Fruit fly (Drosophila melanogaster) whole organism, embryonic: ENCODE results near the gene CG31883.
A peak's percentile ranks its signal among the peaks of the same experiment; 100 is the strongest.

Experiments used
- ATbp ChIP-seq: fragments of 200-800 bp; sonication (Bioruptor generic); optimal IDR thresholded peaks from 2 replicates; lab custom pipeline; 2017; ENCODE audit warnings: missing biosample characterization, mild to moderate bottlenecking, missing genetic modification characterization, missing genetic modification reagents
- Atf6 ChIP-seq: fragments of 200-800 bp; sonication (Bioruptor generic); IDR thresholded peaks from 2 replicates; pipeline ENCODE4 v1.3.6; 2022; ENCODE audit warnings: missing biosample characterization, missing genetic modification characterization
- Bdp1 ChIP-seq: fragments of 200-800 bp; sonication (Bioruptor generic); optimal IDR thresholded peaks from 3 replicates; lab custom pipeline; 2016; ENCODE audit warnings: missing biosample characterization, missing genetic modification characterization
- Bteb2 ChIP-seq: fragments of 200-800 bp; sonication (Bioruptor generic); optimal IDR thresholded peaks from 2 replicates; lab custom pipeline; 2016; ENCODE audit warnings: missing biosample characterization, missing genetic modification characterization
- CG10321 ChIP-seq: fragments of 200-800 bp; sonication (Bioruptor generic); IDR thresholded peaks from 2 replicates; pipeline ENCODE4 v1.3.6; 2022; ENCODE audit warnings: missing biosample characterization, missing genetic modification characterization
- CG10431 ChIP-seq: fragments of 200-800 bp; sonication (Bioruptor generic); optimal IDR thresholded peaks from 3 replicates; lab custom pipeline; 2018; ENCODE audit warnings: missing biosample characterization, mild to moderate bottlenecking, missing genetic modification characterization
- CG11695 ChIP-seq: fragments of 200-800 bp; sonication (Bioruptor generic); IDR thresholded peaks from 3 replicates; pipeline ENCODE4 v1.3.6; 2022; ENCODE audit warnings: missing biosample characterization, missing genetic modification characterization
- CG12104 ChIP-seq: fragments of 200-800 bp; sonication (Bioruptor generic); optimal IDR thresholded peaks from 3 replicates; lab custom pipeline; 2016; ENCODE audit warnings: missing biosample characterization, missing genetic modification characterization
- CG13624 ChIP-seq: fragments of 200-800 bp; sonication (Bioruptor generic); optimal IDR thresholded peaks from 2 replicates; lab custom pipeline; 2016; ENCODE audit warnings: missing biosample characterization, missing genetic modification characterization
- CG17829 ChIP-seq: fragments of 200-800 bp; optimal IDR thresholded peaks from 2 replicates; lab custom pipeline; 2019; ENCODE audit warnings: missing biosample characterization, mild to moderate bottlenecking, missing genetic modification characterization, moderate library complexity
- CG18619 ChIP-seq: fragments of 200-800 bp; sonication (Bioruptor generic); optimal IDR thresholded peaks from 3 replicates; lab custom pipeline; 2017; ENCODE audit warnings: missing biosample characterization, mild to moderate bottlenecking, missing genetic modification characterization
- CG2129 ChIP-seq: fragments of 200-800 bp; sonication (Bioruptor generic); IDR thresholded peaks from 2 replicates; pipeline ENCODE4 v1.3.6; 2022; ENCODE audit warnings: missing biosample characterization, missing genetic modification characterization; ENCODE audit not compliant: partially characterized antibody
- CG4854 ChIP-seq: fragments of 200-800 bp; sonication (Bioruptor generic); optimal IDR thresholded peaks from 2 replicates; lab custom pipeline; 2016; ENCODE audit warnings: missing biosample characterization, missing genetic modification characterization, inconsistent platforms
- CG6689 ChIP-seq: fragments of 200-800 bp; sonication (Bioruptor generic); IDR thresholded peaks from 2 replicates; pipeline ENCODE4 v1.3.6; 2022; ENCODE audit warnings: missing biosample characterization, missing genetic modification characterization
- CG7556 ChIP-seq: fragments of 200-800 bp; sonication (Bioruptor generic); optimal IDR thresholded peaks from 2 replicates; lab custom pipeline; 2017; ENCODE audit warnings: missing biosample characterization, mild to moderate bottlenecking, missing genetic modification characterization
- CG7839 ChIP-seq: fragments of 200-800 bp; sonication (Bioruptor generic); optimal IDR thresholded peaks from 3 replicates; lab custom pipeline; 2018; ENCODE audit warnings: missing biosample characterization, mild to moderate bottlenecking, missing genetic modification characterization, moderate library complexity
- CG9437 ChIP-seq: fragments of 200-800 bp; sonication (Bioruptor generic); optimal IDR thresholded peaks from 2 replicates; lab custom pipeline; 2018; ENCODE audit warnings: missing biosample characterization, mild to moderate bottlenecking, missing genetic modification characterization
- CG9876 ChIP-seq: fragments of 200-800 bp; sonication (Bioruptor generic); optimal IDR thresholded peaks from 2 replicates; lab custom pipeline; 2016; ENCODE audit warnings: missing biosample characterization, missing genetic modification characterization
- Dad ChIP-seq: fragments of 200-800 bp; sonication (Bioruptor generic); optimal IDR thresholded peaks from 3 replicates; lab custom pipeline; 2016; ENCODE audit warnings: missing biosample characterization, missing genetic modification characterization
- HHEX ChIP-seq: fragments of 200-800 bp; sonication (Bioruptor generic); optimal IDR thresholded peaks from 3 replicates; lab custom pipeline; 2017; ENCODE audit warnings: missing biosample characterization, mild to moderate bottlenecking, missing genetic modification characterization, missing genetic modification reagents
- HLH3B ChIP-seq: fragments of 200-800 bp; sonication (Bioruptor generic); IDR thresholded peaks from 2 replicates; pipeline ENCODE4 v1.3.6; 2022; ENCODE audit warnings: missing biosample characterization, missing genetic modification characterization
- Jarid2 ChIP-seq: fragments of 200-800 bp; sonication (Bioruptor generic); optimal IDR thresholded peaks from 3 replicates; lab custom pipeline; 2017; ENCODE audit warnings: mild to moderate bottlenecking, missing biosample characterization, missing genetic modification reagents, missing genetic modification characterization
- Kr ChIP-seq: fragments of 200-800 bp; sonication (Bioruptor generic); optimal IDR thresholded peaks from 2 replicates; lab custom pipeline; 2017; ENCODE audit warnings: missing biosample characterization, mild to moderate bottlenecking, missing genetic modification characterization
- Oli ChIP-seq: fragments of 200-800 bp; sonication (Bioruptor generic); optimal IDR thresholded peaks from 2 replicates; lab custom pipeline; 2018; ENCODE audit warnings: missing biosample characterization, mild to moderate bottlenecking, missing genetic modification characterization, moderate library complexity
- Poxn ChIP-seq: fragments of 200-800 bp; sonication (Bioruptor generic); IDR thresholded peaks from 2 replicates; pipeline ENCODE4 v1.3.6; 2022; ENCODE audit warnings: missing biosample characterization, missing genetic modification characterization
- Ravus ChIP-seq: fragments of 200-800 bp; sonication (Bioruptor generic); IDR thresholded peaks from 2 replicates; pipeline ENCODE4 v1.3.6; 2022; ENCODE audit warnings: missing biosample characterization, missing genetic modification characterization
- Scr ChIP-seq: fragments of 200-800 bp; sonication (Bioruptor generic); IDR thresholded peaks from 2 replicates; pipeline ENCODE4 v1.3.6; 2022; ENCODE audit warnings: missing biosample characterization, missing genetic modification characterization; ENCODE audit not compliant: partially characterized antibody
- Tbp ChIP-seq: fragments of >200 bp; optimal IDR thresholded peaks from 2 replicates; lab custom pipeline; 2018; ENCODE audit warnings: missing biosample characterization, missing genetic modification characterization
- Xrp1 ChIP-seq: fragments of 200-800 bp; sonication (Bioruptor generic); IDR thresholded peaks from 2 replicates; pipeline ENCODE4 v1.3.6; 2022; ENCODE audit warnings: missing biosample characterization, missing genetic modification characterization
- aop ChIP-seq: fragments of 200-800 bp; sonication (Bioruptor generic); IDR thresholded peaks from 2 replicates; pipeline ENCODE4 v1.3.6; 2022; ENCODE audit warnings: missing biosample characterization, missing genetic modification characterization
- bcd ChIP-seq: fragments of 200-800 bp; sonication (Bioruptor generic); optimal IDR thresholded peaks from 2 replicates; lab custom pipeline; 2017; ENCODE audit warnings: missing biosample characterization, mild to moderate bottlenecking, missing genetic modification characterization
- cato ChIP-seq: fragments of 200-800 bp; sonication (Bioruptor generic); optimal IDR thresholded peaks from 2 replicates; lab custom pipeline; 2016; ENCODE audit warnings: missing biosample characterization, missing genetic modification characterization, borderline replicate concordance
- ci ChIP-seq: fragments of 200-800 bp; sonication (Bioruptor generic); IDR thresholded peaks from 3 replicates; pipeline ENCODE4 v1.3.6; 2022; ENCODE audit warnings: missing biosample characterization, missing genetic modification characterization
- crc ChIP-seq: fragments of 200-800 bp; sonication (Bioruptor generic); optimal IDR thresholded peaks from 2 replicates; lab custom pipeline; 2016; ENCODE audit warnings: missing biosample characterization, missing genetic modification characterization
- fd102C ChIP-seq: fragments of 200-800 bp; sonication (Bioruptor generic); optimal IDR thresholded peaks from 2 replicates; lab custom pipeline; 2018; ENCODE audit warnings: missing biosample characterization, mild to moderate bottlenecking, missing genetic modification characterization, moderate library complexity
- gcm2 ChIP-seq: fragments of 200-800 bp; sonication (Bioruptor generic); optimal IDR thresholded peaks from 2 replicates; lab custom pipeline; 2016; ENCODE audit warnings: missing biosample characterization, missing genetic modification characterization
- ham ChIP-seq: fragments of 200-800 bp; sonication (Bioruptor generic); IDR thresholded peaks from 2 replicates; pipeline ENCODE4 v1.3.6; 2022; ENCODE audit warnings: missing biosample characterization, missing genetic modification characterization
- inv ChIP-seq: fragments of 200-800 bp; sonication (Bioruptor generic); IDR thresholded peaks from 2 replicates; pipeline ENCODE4 v1.3.6; 2022; ENCODE audit warnings: missing biosample characterization, missing genetic modification characterization; ENCODE audit not compliant: partially characterized antibody
- jigr1 ChIP-seq: fragments of 200-800 bp; sonication (Bioruptor generic); IDR thresholded peaks from 3 replicates; pipeline ENCODE4 v1.3.6; 2022; ENCODE audit warnings: missing biosample characterization, missing genetic modification characterization
- jumu ChIP-seq: fragments of 200-800 bp; sonication (Bioruptor generic); optimal IDR thresholded peaks from 3 replicates; lab custom pipeline; 2016; ENCODE audit warnings: missing biosample characterization, missing genetic modification characterization
- peb ChIP-seq: fragments of 200-800 bp; sonication (Bioruptor generic); IDR thresholded peaks from 2 replicates; pipeline ENCODE4 v1.3.6; 2022; ENCODE audit warnings: missing biosample characterization, missing genetic modification characterization
- pho ChIP-seq: fragments of 200-800 bp; sonication (Bioruptor generic); optimal IDR thresholded peaks from 2 replicates; lab custom pipeline; 2016; ENCODE audit warnings: missing biosample characterization, missing genetic modification characterization
- prd ChIP-seq, 3 experiments: fragments of >200 bp in 2 of 3; fragments of 200-800 bp in 1 of 3; sonication (Bioruptor generic) in 1 of 3; optimal IDR thresholded peaks in 2 of 3; IDR thresholded peaks in 1 of 3; 2 replicates in 2 of 3; 3 replicates in 1 of 3; pipeline versions ENCODE4 v1.3.6 to Lab custom; 2017 to 2022; ENCODE audit warnings: missing biosample characterization in 1 of 3, missing genetic modification characterization in 1 of 3
- schlank ChIP-seq: fragments of 200-800 bp; sonication (Bioruptor generic); optimal IDR thresholded peaks from 2 replicates; lab custom pipeline; 2018; ENCODE audit warnings: missing biosample characterization, mild to moderate bottlenecking, missing genetic modification characterization
- scrt ChIP-seq: fragments of 200-800 bp; sonication (Bioruptor generic); optimal IDR thresholded peaks from 2 replicates; lab custom pipeline; 2018; ENCODE audit warnings: missing biosample characterization, mild to moderate bottlenecking, missing genetic modification characterization, moderate library complexity
- sr ChIP-seq: fragments of 200-800 bp; sonication (Bioruptor generic); IDR thresholded peaks from 3 replicates; pipeline ENCODE4 v1.3.6; 2022; ENCODE audit warnings: missing biosample characterization, missing genetic modification characterization
- tup ChIP-seq: fragments of 200-800 bp; sonication (Bioruptor generic); optimal IDR thresholded peaks from 2 replicates; lab custom pipeline; 2016; ENCODE audit warnings: missing biosample characterization, mild to moderate bottlenecking, missing genetic modification characterization, moderate library complexity
- yki ChIP-seq: fragments of >200 bp; optimal IDR thresholded peaks from 3 replicates; lab custom pipeline; 2018
- zen ChIP-seq: fragments of 200-800 bp; sonication (Bioruptor generic); optimal IDR thresholded peaks from 3 replicates; lab custom pipeline; 2018; ENCODE audit warnings: missing biosample characterization, mild to moderate bottlenecking, missing genetic modification characterization, moderate library complexity

Gene CG31883

DNA sequence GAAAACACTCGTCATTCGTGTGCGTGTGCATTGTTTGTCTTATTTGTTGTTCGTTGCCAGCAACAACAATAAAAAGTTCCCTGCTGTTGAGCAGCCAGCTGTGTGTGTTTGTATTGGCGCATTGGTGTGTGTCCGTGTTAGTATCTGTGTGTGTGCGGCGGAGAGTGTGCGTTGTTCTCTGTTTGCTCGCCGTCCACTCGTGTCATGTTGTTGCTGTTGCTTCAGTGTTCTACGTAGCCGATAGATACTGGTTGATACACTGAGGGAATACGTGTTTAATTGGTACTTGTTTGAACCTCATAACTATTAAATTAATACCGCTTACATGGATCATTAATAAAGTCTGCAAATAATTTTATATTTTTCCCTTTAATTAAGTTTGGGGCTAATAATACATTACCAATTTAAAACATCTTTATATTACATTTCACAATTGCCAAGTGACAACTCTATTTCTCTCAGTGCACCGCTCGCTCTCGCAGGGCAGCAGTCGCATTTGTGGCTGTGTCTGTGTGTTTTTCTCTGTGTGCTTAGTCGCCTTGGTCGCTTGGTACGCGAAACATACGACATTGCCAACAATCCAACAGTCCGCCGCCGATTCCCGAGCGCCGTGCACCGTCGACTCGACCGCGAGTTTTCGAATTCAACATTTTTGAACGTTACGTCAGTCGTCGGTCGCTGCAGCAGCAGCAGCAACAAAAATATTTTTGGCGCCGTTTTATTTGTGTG, 40.2 kb downstream of the CG31883 start, which contains the start of gene brwl (continued):
- TF ChIP-seq Scr = no peak; the same call in 1 of the 2 replicates
- peak; percentile 98 for TF ChIP-seq cato (GFP tag; lab: Kevin White, UChicago)
- peak; percentile 13 for TF ChIP-seq yki (lab: Kevin White, UChicago)
- TF ChIP-seq HLH3B (GFP tag; lab: Robert Waterston, UW) = peak; percentile 98
- TF ChIP-seq CG18619 (GFP tag; lab: Kevin White, UChicago) = peak; percentile 98
- TF ChIP-seq jumu (GFP tag; lab: Kevin White, UChicago) = peak; percentile 98
- TF ChIP-seq Xrp1 (GFP tag; lab: Robert Waterston, UW) = peak; percentile 99
- peak; percentile 91 for TF ChIP-seq Jarid2 (GFP tag; lab: Kevin White, UChicago)
- TF ChIP-seq aop (GFP tag; lab: Robert Waterston, UW) = peak; percentile 59; the same call in 1 of the 2 replicates
- peak; percentile 98 for TF ChIP-seq CG13624 (GFP tag; lab: Kevin White, UChicago)
- TF ChIP-seq Bdp1 (GFP tag; lab: Kevin White, UChicago) = peak; percentile 94
- TF ChIP-seq zen (tag; lab: Kevin White, UChicago) = peak; percentile 99
- peak; percentile 97 for TF ChIP-seq Dad (GFP tag; lab: Kevin White, UChicago)
- peak; percentile 95 for TF ChIP-seq Ravus (GFP tag; lab: Robert Waterston, UW)
- TF ChIP-seq tup (GFP tag; lab: Kevin White, UChicago) = peak; percentile 98
- peak; percentile 99 for TF ChIP-seq CG7839 (tag; lab: Kevin White, UChicago)
- peak; percentile 99 for TF ChIP-seq Atf6
- TF ChIP-seq HHEX (GFP tag; lab: Kevin White, UChicago) = peak; percentile 99
- peak; percentile 99 for TF ChIP-seq bcd (GFP tag; lab: Kevin White, UChicago)
- TF ChIP-seq CG2129 = no peak
- peak; percentile 95 for TF ChIP-seq ham (GFP tag; lab: Robert Waterston, UW)
- peak; percentile 95 for TF ChIP-seq CG9876 (GFP tag; lab: Kevin White, UChicago)
- peak; percentile 98 for TF ChIP-seq jigr1
- no peak for TF ChIP-seq inv
- TF ChIP-seq ATbp (GFP tag; lab: Kevin White, UChicago) = peak; percentile 98
- no peak for TF ChIP-seq Tbp
- peak; percentile 96 for TF ChIP-seq CG9437 (GFP tag; lab: Kevin White, UChicago)
- TF ChIP-seq crc (GFP tag; lab: Kevin White, UChicago) = peak; percentile 97
- TF ChIP-seq CG4854 (GFP tag; lab: Kevin White, UChicago) = peak; percentile 98
- peak; percentile 84 for TF ChIP-seq CG10321 (GFP tag; lab: Robert Waterston, UW)
- TF ChIP-seq sr (GFP tag; lab: Robert Waterston, UW) = peak; percentile 85; the same call in 2 of the 3 replicates
- peak; percentile 88 for TF ChIP-seq Kr (GFP tag; lab: Kevin White, UChicago)
- peak; percentile 98 for TF ChIP-seq pho (GFP tag; lab: Kevin White, UChicago)
- TF ChIP-seq CG7556 = peak; percentile 99
- no peak for TF ChIP-seq prd (optimal IDR thresholded peaks at IDR 0.05; lab: Kevin White, UChicago)
- peak; percentile 99 for TF ChIP-seq prd (GFP tag; IDR thresholded peaks at IDR 0.05; lab: Robert Waterston, UW)
- TF ChIP-seq ci (GFP tag; lab: Robert Waterston, UW) = peak; percentile 98
- peak; percentile 98 for TF ChIP-seq scrt (GFP tag; lab: Kevin White, UChicago)
- TF ChIP-seq gcm2 = peak; percentile 97
- TF ChIP-seq Oli (tag; lab: Kevin White, UChicago) = peak; percentile 99
- peak; percentile 98 for TF ChIP-seq Bteb2 (GFP tag; lab: Kevin White, UChicago)
- peak; percentile 92 for TF ChIP-seq schlank (tag; lab: Kevin White, UChicago)
- peak; percentile 98 for TF ChIP-seq peb (GFP tag; lab: Robert Waterston, UW)
- peak; percentile 99 for TF ChIP-seq CG17829 (tag; lab: Kevin White, UChicago)
- peak; percentile 92 for TF ChIP-seq Poxn (GFP tag; lab: Robert Waterston, UW)
- peak; percentile 99 for TF ChIP-seq CG12104
- peak; percentile 99 for TF ChIP-seq CG11695
- TF ChIP-seq CG6689 (GFP tag; lab: Robert Waterston, UW) = peak; percentile 98
- peak; percentile 92 for TF ChIP-seq CG10431
- TF ChIP-seq fd102C (GFP tag; lab: Kevin White, UChicago) = peak; percentile 96
